Fruit fly (Drosophila melanogaster) whole organism, embryonic: Measurements from ENCODE around the gene CG12096.

ENCODE experiments used
- Antp ChIP-seq: fragments of 200-800 bp; sonication (Bioruptor generic); optimal IDR thresholded peaks from 3 replicates; lab custom pipeline; 2016; ENCODE audit warnings: missing biosample characterization, missing genetic modification characterization
- CG10209 ChIP-seq: fragments of 200-800 bp; sonication (Bioruptor generic); optimal IDR thresholded peaks from 3 replicates; lab custom pipeline; 2017; ENCODE audit warnings: missing biosample characterization, mild to moderate bottlenecking, missing genetic modification characterization, missing genetic modification reagents
- CG11247 ChIP-seq: fragments of 200-800 bp; sonication (Bioruptor generic); IDR thresholded peaks from 2 replicates; pipeline ENCODE4 v1.3.6; 2022; ENCODE audit warnings: missing biosample characterization, missing genetic modification characterization
- CG11456 ChIP-seq: fragments of 200-800 bp; sonication (Bioruptor generic); IDR thresholded peaks from 3 replicates; pipeline ENCODE4 v1.3.6; 2022; ENCODE audit warnings: missing biosample characterization, missing genetic modification characterization
- CG11696 ChIP-seq: fragments of 200-800 bp; sonication (Bioruptor generic); IDR thresholded peaks from 2 replicates; pipeline ENCODE4 v1.3.6; 2022; ENCODE audit warnings: missing biosample characterization, missing genetic modification characterization
- CG12769 ChIP-seq: fragments of 200-800 bp; sonication (Bioruptor generic); optimal IDR thresholded peaks from 2 replicates; lab custom pipeline; 2019; ENCODE audit warnings: missing biosample characterization, mild to moderate bottlenecking, missing genetic modification characterization, moderate library complexity
- CG13775 ChIP-seq: fragments of 200-800 bp; sonication (Bioruptor generic); optimal IDR thresholded peaks from 3 replicates; lab custom pipeline; 2017; ENCODE audit warnings: missing biosample characterization, mild to moderate bottlenecking, missing genetic modification characterization
- CG15601 ChIP-seq: fragments of 200-800 bp; sonication (Bioruptor generic); optimal IDR thresholded peaks from 3 replicates; lab custom pipeline; 2019; ENCODE audit warnings: missing biosample characterization, mild to moderate bottlenecking, missing genetic modification characterization, moderate library complexity
- CG17359 ChIP-seq: fragments of 200-800 bp; sonication (Bioruptor generic); optimal IDR thresholded peaks from 3 replicates; lab custom pipeline; 2018; ENCODE audit warnings: missing biosample characterization, mild to moderate bottlenecking, missing genetic modification characterization, moderate library complexity
- CG17385 ChIP-seq: fragments of 200-800 bp; sonication (Bioruptor generic); optimal IDR thresholded peaks from 3 replicates; lab custom pipeline; 2018; ENCODE audit warnings: missing biosample characterization, mild to moderate bottlenecking, missing genetic modification characterization
- CG17568 ChIP-seq: fragments of 200-800 bp; sonication (Bioruptor generic); optimal IDR thresholded peaks from 2 replicates; lab custom pipeline; 2018; ENCODE audit warnings: missing biosample characterization, mild to moderate bottlenecking, missing genetic modification characterization, moderate library complexity
- CG18476 ChIP-seq: fragments of 200-800 bp; sonication (Bioruptor generic); optimal IDR thresholded peaks from 2 replicates; lab custom pipeline; 2016; ENCODE audit warnings: missing biosample characterization, mild to moderate bottlenecking, missing genetic modification characterization
- CG18619 ChIP-seq: fragments of 200-800 bp; sonication (Bioruptor generic); optimal IDR thresholded peaks from 3 replicates; lab custom pipeline; 2017; ENCODE audit warnings: missing biosample characterization, mild to moderate bottlenecking, missing genetic modification characterization
- CG32532 ChIP-seq: fragments of 200-800 bp; sonication (Bioruptor generic); IDR thresholded peaks from 2 replicates; pipeline ENCODE4 v1.3.6; 2022; ENCODE audit warnings: missing biosample characterization, missing genetic modification characterization
- CG3281 ChIP-seq: fragments of 200-800 bp; sonication (Bioruptor generic); optimal IDR thresholded peaks from 3 replicates; lab custom pipeline; 2017; ENCODE audit warnings: missing biosample characterization, mild to moderate bottlenecking, missing genetic modification characterization
- CG4424 ChIP-seq: fragments of 200-800 bp; sonication (Bioruptor generic); optimal IDR thresholded peaks from 3 replicates; lab custom pipeline; 2016; ENCODE audit warnings: missing biosample characterization, missing genetic modification characterization
- CG4820 ChIP-seq: fragments of 200-800 bp; sonication (Bioruptor generic); optimal IDR thresholded peaks from 3 replicates; lab custom pipeline; 2016; ENCODE audit warnings: missing biosample characterization, missing genetic modification characterization
- CG6854 ChIP-seq: fragments of 200-800 bp; sonication (Bioruptor generic); optimal IDR thresholded peaks from 3 replicates; lab custom pipeline; 2017; ENCODE audit warnings: missing biosample characterization, mild to moderate bottlenecking, missing genetic modification characterization
- CG7357 ChIP-seq: fragments of 200-800 bp; sonication (Bioruptor generic); IDR thresholded peaks from 3 replicates; pipeline ENCODE4 v1.3.6; 2022; ENCODE audit warnings: missing biosample characterization, missing genetic modification characterization
- CG7372 ChIP-seq: fragments of 200-800 bp; sonication (Bioruptor generic); IDR thresholded peaks from 2 replicates; pipeline ENCODE4 v1.3.6; 2022; ENCODE audit warnings: missing biosample characterization, missing genetic modification characterization
- CG8359 ChIP-seq: fragments of 200-800 bp; sonication (Bioruptor generic); optimal IDR thresholded peaks from 2 replicates; lab custom pipeline; 2017; ENCODE audit warnings: missing biosample characterization, mild to moderate bottlenecking, missing genetic modification characterization, borderline replicate concordance
- CHES-1-like ChIP-seq: fragments of 200-800 bp; sonication (Bioruptor generic); optimal IDR thresholded peaks from 2 replicates; lab custom pipeline; 2016; ENCODE audit warnings: missing biosample characterization, missing genetic modification characterization
- D19A ChIP-seq: fragments of 200-800 bp; optimal IDR thresholded peaks from 3 replicates; lab custom pipeline; 2019; ENCODE audit warnings: missing biosample characterization, mild to moderate bottlenecking, missing genetic modification characterization, moderate library complexity
- D19B ChIP-seq: fragments of 200-800 bp; sonication (Bioruptor generic); optimal IDR thresholded peaks from 2 replicates; lab custom pipeline; 2017; ENCODE audit warnings: missing biosample characterization, mild to moderate bottlenecking, missing genetic modification characterization
- ERR ChIP-seq: fragments of 200-800 bp; sonication (Bioruptor generic); optimal IDR thresholded peaks from 2 replicates; lab custom pipeline; 2016; ENCODE audit warnings: missing biosample characterization, missing genetic modification characterization
- HLH54F ChIP-seq: fragments of 200-800 bp; sonication (Bioruptor generic); optimal IDR thresholded peaks from 3 replicates; lab custom pipeline; 2016; ENCODE audit warnings: missing biosample characterization, missing genetic modification characterization
- Lhr ChIP-seq: fragments of 200-800 bp; sonication (Bioruptor generic); optimal IDR thresholded peaks from 3 replicates; lab custom pipeline; 2017; ENCODE audit warnings: mild to moderate bottlenecking, missing biosample characterization, missing genetic modification reagents, missing genetic modification characterization
- Max ChIP-seq: fragments of 200-800 bp; sonication (Bioruptor generic); optimal IDR thresholded peaks from 2 replicates; lab custom pipeline; 2016; ENCODE audit warnings: missing biosample characterization, mild to moderate bottlenecking, missing genetic modification characterization
- Mrtf ChIP-seq: fragments of 200-800 bp; sonication (Bioruptor generic); IDR thresholded peaks from 3 replicates; pipeline ENCODE4 v1.3.6; 2022; ENCODE audit warnings: missing biosample characterization, missing genetic modification characterization
- NFAT ChIP-seq: fragments of 200-800 bp; sonication (Bioruptor generic); IDR thresholded peaks from 2 replicates; pipeline ENCODE4 v1.3.6; 2022; ENCODE audit warnings: missing biosample characterization, missing genetic modification characterization
- Sry-β ChIP-seq: fragments of 200-800 bp; sonication (Bioruptor generic); optimal IDR thresholded peaks from 2 replicates; lab custom pipeline; 2018; ENCODE audit warnings: missing biosample characterization, mild to moderate bottlenecking, missing genetic modification characterization, moderate library complexity
- az2 ChIP-seq: fragments of 200-800 bp; sonication (Bioruptor generic); optimal IDR thresholded peaks from 3 replicates; lab custom pipeline; 2016; ENCODE audit warnings: missing biosample characterization, missing genetic modification characterization
- br ChIP-seq: fragments of >200 bp; optimal IDR thresholded peaks from 2 replicates; lab custom pipeline; 2017
- cato ChIP-seq: fragments of 200-800 bp; sonication (Bioruptor generic); optimal IDR thresholded peaks from 2 replicates; lab custom pipeline; 2016; ENCODE audit warnings: missing biosample characterization, missing genetic modification characterization, borderline replicate concordance
- cg ChIP-seq: fragments of 200-800 bp; sonication (Bioruptor generic); optimal IDR thresholded peaks from 3 replicates; lab custom pipeline; 2019; ENCODE audit warnings: missing biosample characterization, mild to moderate bottlenecking, missing genetic modification characterization, moderate library complexity
- chm ChIP-seq: fragments of 200-800 bp; sonication (Bioruptor generic); IDR thresholded peaks from 2 replicates; pipeline ENCODE4 v1.3.6; 2022; ENCODE audit warnings: missing biosample characterization, missing genetic modification characterization
- ci ChIP-seq: fragments of 200-800 bp; sonication (Bioruptor generic); IDR thresholded peaks from 3 replicates; pipeline ENCODE4 v1.3.6; 2022; ENCODE audit warnings: missing biosample characterization, missing genetic modification characterization
- eyg ChIP-seq: fragments of 200-800 bp; sonication (Bioruptor generic); optimal IDR thresholded peaks from 3 replicates; lab custom pipeline; 2016; ENCODE audit warnings: missing biosample characterization, missing genetic modification characterization
- fru ChIP-seq: fragments of >200 bp; optimal IDR thresholded peaks from 2 replicates; lab custom pipeline; 2017
- insv ChIP-seq, 2 experiments: fragments of 200-800 bp; sonication (Bioruptor generic); optimal IDR thresholded peaks; 3 replicates each; lab custom pipeline; 2016 to 2018; ENCODE audit warnings: missing biosample characterization in 2 of 2, missing genetic modification characterization in 2 of 2
- inv ChIP-seq: fragments of 200-800 bp; sonication (Bioruptor generic); IDR thresholded peaks from 2 replicates; pipeline ENCODE4 v1.3.6; 2022; ENCODE audit warnings: missing biosample characterization, missing genetic modification characterization; ENCODE audit not compliant: partially characterized antibody
- kni ChIP-seq: fragments of 200-800 bp; sonication (Bioruptor generic); optimal IDR thresholded peaks from 3 replicates; lab custom pipeline; 2017; ENCODE audit warnings: mild to moderate bottlenecking, missing biosample characterization, missing genetic modification reagents, missing genetic modification characterization
- lola ChIP-seq, 3 experiments: fragments of >200 bp in 2 of 3; fragments of 200-800 bp in 1 of 3; sonication (Bioruptor generic) in 1 of 3; optimal IDR thresholded peaks; 2 replicates each; lab custom pipeline; 2017 to 2019; ENCODE audit warnings: missing biosample characterization in 3 of 3, missing genetic modification characterization in 3 of 3, mild to moderate bottlenecking in 1 of 3, moderate library complexity in 1 of 3
- sens-2 ChIP-seq: fragments of 200-800 bp; sonication (Bioruptor generic); IDR thresholded peaks from 2 replicates; pipeline ENCODE4 v1.3.6; 2022; ENCODE audit warnings: missing biosample characterization, missing genetic modification characterization
- slp2 ChIP-seq: fragments of 200-800 bp; sonication (Bioruptor generic); optimal IDR thresholded peaks from 2 replicates; lab custom pipeline; 2016; ENCODE audit warnings: missing biosample characterization, missing genetic modification characterization
- sna ChIP-seq: fragments of 200-800 bp; sonication (Bioruptor generic); IDR thresholded peaks from 2 replicates; pipeline ENCODE4 v1.3.6; 2022; ENCODE audit warnings: missing biosample characterization, missing genetic modification characterization; ENCODE audit not compliant: partially characterized antibody
- tap ChIP-seq: fragments of 200-800 bp; optimal IDR thresholded peaks from 3 replicates; lab custom pipeline; 2019; ENCODE audit warnings: missing biosample characterization, mild to moderate bottlenecking, missing genetic modification characterization, moderate library complexity
- vfl ChIP-seq: fragments of 200-800 bp; sonication (Bioruptor generic); optimal IDR thresholded peaks from 2 replicates; lab custom pipeline; 2016; ENCODE audit warnings: missing biosample characterization, missing genetic modification characterization
- yki ChIP-seq: fragments of >200 bp; optimal IDR thresholded peaks from 3 replicates; lab custom pipeline; 2018

The CG12096 gene

dm6 chrX:13131063-13131773 lies 28.2 kb upstream of the CG12096 start (continued):
- TF ChIP-seq CG10209 (GFP tag; lab: Kevin White, UChicago), result peak; percentile 99
- peak; percentile 94 for TF ChIP-seq CG15601 (tag; lab: Kevin White, UChicago)
- TF ChIP-seq CG3281 (GFP tag; lab: Kevin White, UChicago), result peak; percentile 98
- TF ChIP-seq CG17359 (tag; lab: Kevin White, UChicago), result peak; percentile 99
- TF ChIP-seq cato, result peak; percentile 96
- peak; percentile 100 for TF ChIP-seq ci
- peak; percentile 58 for TF ChIP-seq Sry-β
- TF ChIP-seq CHES-1-like (GFP tag; lab: Kevin White, UChicago), result peak; percentile 99
- peak; percentile 98 for TF ChIP-seq eyg
- TF ChIP-seq sna (GFP tag; lab: Robert Waterston, UW), result peak; percentile 74
- TF ChIP-seq Mrtf (GFP tag; lab: Robert Waterston, UW), result peak; percentile 99
- peak; percentile 95 for TF ChIP-seq Lhr
- TF ChIP-seq chm (GFP tag; lab: Robert Waterston, UW), result peak; percentile 100
- no peak for TF ChIP-seq cg (GFP tag; lab: Kevin White, UChicago)
- TF ChIP-seq fru (lab: Kevin White, UChicago), result peak; percentile 15
- TF ChIP-seq CG7372, result peak; percentile 99
- peak; percentile 100 for TF ChIP-seq CG12769 (tag; lab: Kevin White, UChicago)
- TF ChIP-seq vfl, result peak; percentile 99
- TF ChIP-seq ERR, result peak; percentile 98
- peak; percentile 100 for TF ChIP-seq CG32532 (GFP tag; lab: Robert Waterston, UW)
- peak; percentile 97 for TF ChIP-seq tap (tag; lab: Kevin White, UChicago)
- TF ChIP-seq CG18476, result peak; percentile 97
- peak; percentile 98 for TF ChIP-seq slp2 (GFP tag; lab: Kevin White, UChicago)
- TF ChIP-seq inv (GFP tag; lab: Robert Waterston, UW), result peak; percentile 18; the same call in 1 of the 2 replicates
- TF ChIP-seq D19B (GFP tag; lab: Kevin White, UChicago), result peak; percentile 96
- TF ChIP-seq az2, result peak; percentile 99
- TF ChIP-seq CG11456, result peak; percentile 100
- TF ChIP-seq Antp (GFP tag; lab: Kevin White, UChicago), result peak; percentile 100
- TF ChIP-seq HLH54F (GFP tag; lab: Kevin White, UChicago), result peak; percentile 99
- peak in 1 of 2 experiments; percentile 78 for TF ChIP-seq insv (GFP tag; optimal IDR thresholded peaks at IDR 0.05; lab: Kevin White, UChicago)
- peak; percentile 99 for TF ChIP-seq CG18619 (GFP tag; lab: Kevin White, UChicago)
- TF ChIP-seq NFAT, result peak; percentile 99
- TF ChIP-seq sens-2 (GFP tag; lab: Robert Waterston, UW), result peak; percentile 98
- TF ChIP-seq CG17385 (GFP tag; lab: Kevin White, UChicago), result peak; percentile 97
- TF ChIP-seq br, result no peak
- TF ChIP-seq CG13775 (GFP tag; lab: Kevin White, UChicago), result peak; percentile 97
- peak; percentile 96 for TF ChIP-seq CG17568
- TF ChIP-seq yki (lab: Kevin White, UChicago), result peak; percentile 93
- peak; percentile 95 for TF ChIP-seq CG7357 (GFP tag; lab: Robert Waterston, UW)
- peak; percentile 96 for TF ChIP-seq Max
- TF ChIP-seq CG11696 (GFP tag; lab: Robert Waterston, UW), result peak; percentile 95
- peak in 1 of 3 experiments; percentile 93 for TF ChIP-seq lola (GFP tag; optimal IDR thresholded peaks at IDR 0.05; lab: Kevin White, UChicago)
- peak; percentile 98 for TF ChIP-seq CG6854 (GFP tag; lab: Kevin White, UChicago)
- TF ChIP-seq CG8359 (GFP tag; lab: Kevin White, UChicago), result peak; percentile 92
- TF ChIP-seq D19A (tag; lab: Kevin White, UChicago), result peak; percentile 95
- peak; percentile 98 for TF ChIP-seq CG4820
- peak; percentile 99 for TF ChIP-seq CG4424
- peak; percentile 99 for TF ChIP-seq CG11247
- peak; percentile 98 for TF ChIP-seq kni (GFP tag; lab: Kevin White, UChicago)
